Worm (Caenorhabditis elegans): Measurements from ENCODE around the gene lgc-42.

lgc-42 gene

DNA sequence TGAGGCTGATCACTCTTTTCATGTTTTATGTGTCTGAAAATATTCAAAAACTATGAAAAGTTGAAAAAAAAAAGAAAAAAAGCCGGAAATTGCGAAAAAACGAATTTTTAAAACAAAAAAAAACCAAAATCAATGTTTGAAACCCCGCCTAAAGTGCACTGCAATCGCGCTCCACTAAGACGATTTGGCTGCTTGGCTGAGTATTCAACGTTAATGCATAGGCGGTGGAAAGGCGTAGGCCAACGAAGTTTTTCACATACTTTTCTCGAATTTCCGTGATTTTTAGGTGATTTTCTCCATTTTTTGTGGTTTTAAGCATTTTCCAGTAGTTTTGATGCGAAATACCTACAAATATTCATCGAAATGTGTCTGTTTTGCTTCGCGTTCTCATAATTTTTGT lies 47.4 kb upstream of the lgc-42 start, which contains the start of the genes polh-1 and rps-22 (continued):
- peak in 1 of 2 experiments; percentile 61 for TF ChIP-seq hif-1 (tag; optimal IDR thresholded peaks at IDR 0.05)
- no peak for TF ChIP-seq dmd-9 (GFP tag; IDR thresholded peaks at IDR 0.05)
- no peak for TF ChIP-seq F49E8.2 (tag; optimal IDR thresholded peaks at IDR 0.05; ENCODE audit: borderline replicate concordance)
- TF ChIP-seq ceh-28 (tag; optimal IDR thresholded peaks at IDR 0.05) = no peak
- TF ChIP-seq ztf-11 (tag; optimal IDR thresholded peaks at IDR 0.05) = no peak
- no peak for TF ChIP-seq daf-8 (GFP tag; IDR thresholded peaks at IDR 0.05)
- TF ChIP-seq mxl-3 (GFP tag; optimal IDR thresholded peaks at IDR 0.05) = no peak
- TF ChIP-seq ceh-62 (tag; optimal IDR thresholded peaks at IDR 0.05) = no peak
- no peak for TF ChIP-seq egl-27 (tag; optimal IDR thresholded peaks at IDR 0.05)
- TF ChIP-seq F10B5.3 (tag; optimal IDR thresholded peaks at IDR 0.05) = no peak
- TF ChIP-seq nhr-76 (tag; optimal IDR thresholded peaks at IDR 0.05) = no peak
- TF ChIP-seq lin-15B (tag; optimal IDR thresholded peaks at IDR 0.05) = peak; percentile 68
- peak in 1 of 2 experiments; percentile 54 for TF ChIP-seq unc-62 (GFP tag; optimal IDR thresholded peaks at IDR 0.05 in 1 of 2)
- no peak for TF ChIP-seq unc-62 (tag; optimal IDR thresholded peaks at IDR 0.05)
- TF ChIP-seq lin-39 (tag; optimal IDR thresholded peaks at IDR 0.05) = no peak
- TF ChIP-seq zfp-3 (GFP tag; conservative IDR thresholded peaks at IDR 0.05) = no peak
- no peak for TF ChIP-seq zfp-2 (tag; optimal IDR thresholded peaks at IDR 0.05)
- no peak for TF ChIP-seq php-3 (GFP tag; IDR thresholded peaks at IDR 0.05)
- no peak for TF ChIP-seq daf-16 (GFP tag; optimal IDR thresholded peaks at IDR 0.05)
- peak; percentile 51 for TF ChIP-seq daf-16 (tag; optimal IDR thresholded peaks at IDR 0.05)
- TF ChIP-seq snpc-1.2 (GFP tag; IDR thresholded peaks at IDR 0.05) = no peak
- TF ChIP-seq lin-29 (GFP tag; IDR thresholded peaks at IDR 0.05) = no peak
- peak; percentile 87 for TF ChIP-seq hlh-30 (tag; optimal IDR thresholded peaks at IDR 0.05; ENCODE audit: insufficient read depth)
- TF ChIP-seq ama-1 (optimal IDR thresholded peaks at IDR 0.05) = peak; percentile 67
- no peak for TF ChIP-seq egl-43 (GFP tag; IDR thresholded peaks at IDR 0.05)
- peak; percentile 64 for TF ChIP-seq T26A8.4 (GFP tag; IDR thresholded peaks at IDR 0.05)
- no peak for TF ChIP-seq zag-1 (tag; optimal IDR thresholded peaks at IDR 0.05)
- no peak for TF ChIP-seq Y75B8A.6 (GFP tag; IDR thresholded peaks at IDR 0.05)
- peak; percentile 54; the same call in 1 of the 2 replicates for TF ChIP-seq lin-1 (GFP tag; IDR thresholded peaks at IDR 0.05)
- TF ChIP-seq nhr-237 (tag; optimal IDR thresholded peaks at IDR 0.05) = no peak
- TF ChIP-seq F26F4.8 (GFP tag; conservative IDR thresholded peaks at IDR 0.05) = no peak
- TF ChIP-seq nhr-77 (tag; optimal IDR thresholded peaks at IDR 0.05) = peak; percentile 96
- TF ChIP-seq spr-1 (tag; optimal IDR thresholded peaks at IDR 0.05) = no peak
- peak; percentile 12 for TF ChIP-seq duxl-1 (tag; optimal IDR thresholded peaks at IDR 0.05; ENCODE audit: poor library complexity)
- no peak for TF ChIP-seq cey-2 (tag; optimal IDR thresholded peaks at IDR 0.05; ENCODE audit: borderline replicate concordance, insufficient read depth)
- no peak for TF ChIP-seq daf-19 (GFP tag; conservative IDR thresholded peaks at IDR 0.05)
- no peak for TF ChIP-seq lir-3 (tag; optimal IDR thresholded peaks at IDR 0.05)
- no peak for TF ChIP-seq ZK337.2 (GFP tag; IDR thresholded peaks at IDR 0.05)
- no peak for TF ChIP-seq skn-1 (tag; optimal IDR thresholded peaks at IDR 0.05)
- TF ChIP-seq tag-97 (GFP tag; IDR thresholded peaks at IDR 0.05) = no peak
- no peak for TF ChIP-seq fos-1 (tag; optimal IDR thresholded peaks at IDR 0.05)
- no peak for TF ChIP-seq unc-39 (tag; optimal IDR thresholded peaks at IDR 0.05)
- TF ChIP-seq attf-4 (tag; optimal IDR thresholded peaks at IDR 0.05) = no peak
- 0 out of 2 replicates have a peak, but pooled peaks have one; percentile 25 for TF ChIP-seq ctbp-1 (GFP tag; IDR thresholded peaks at IDR 0.05)
- no peak for TF ChIP-seq Y5F2A.4 (GFP tag; optimal IDR thresholded peaks at IDR 0.05)
- no peak for TF ChIP-seq nhr-102 (tag; optimal IDR thresholded peaks at IDR 0.05)
- TF ChIP-seq ceh-82 (tag; optimal IDR thresholded peaks at IDR 0.05) = no peak
- no peak for TF ChIP-seq zip-11 (GFP tag; IDR thresholded peaks at IDR 0.05)
- TF ChIP-seq sdz-12 (GFP tag; optimal IDR thresholded peaks at IDR 0.05) = no peak
- no peak for TF ChIP-seq Y48G9A.11 (GFP tag; IDR thresholded peaks at IDR 0.05)
- TF ChIP-seq ceh-44 (GFP tag; IDR thresholded peaks at IDR 0.05) = no peak
- 0 out of 2 replicates have a peak, but pooled peaks have one; percentile 26 for TF ChIP-seq ceh-20 (GFP tag; IDR thresholded peaks at IDR 0.05)
- TF ChIP-seq ZK546.5 (tag; optimal IDR thresholded peaks at IDR 0.05) = peak in 1 of 2 experiments; percentile 31

All from whole organism, L4 larva.